Worm (Caenorhabditis elegans): ENCODE results near the gene penr-1.

penr-1 gene

ce11 chrV:5304366-5304765 lies 35.1 kb downstream of the penr-1 start:
- no peak for TF ChIP-seq nhr-179 (tag; optimal IDR thresholded peaks at IDR 0.05)
- no peak for TF ChIP-seq rcor-1 (GFP tag; IDR thresholded peaks at IDR 0.05)
- no peak for TF ChIP-seq madf-10 (tag; optimal IDR thresholded peaks at IDR 0.05)
- TF ChIP-seq F57C9.4 (tag; optimal IDR thresholded peaks at IDR 0.05): no peak
- no peak for TF ChIP-seq F49E8.2 (tag; optimal IDR thresholded peaks at IDR 0.05; ENCODE audit: insufficient read depth)
- no peak for TF ChIP-seq athp-1 (tag; optimal IDR thresholded peaks at IDR 0.05)
- TF ChIP-seq K11D2.4 (GFP tag; IDR thresholded peaks at IDR 0.05): no peak
- no peak for TF ChIP-seq repo-1 (tag; optimal IDR thresholded peaks at IDR 0.05)
- no peak for TF ChIP-seq unc-130 (GFP tag; optimal IDR thresholded peaks at IDR 0.05)
- TF ChIP-seq T26A5.8 (tag; optimal IDR thresholded peaks at IDR 0.05): no peak
- no peak for TF ChIP-seq madf-6 (GFP tag; IDR thresholded peaks at IDR 0.05)
- no peak for TF ChIP-seq F52B5.7 (tag; optimal IDR thresholded peaks at IDR 0.05)
- no peak for TF ChIP-seq him-1 (tag; optimal IDR thresholded peaks at IDR 0.05)
- TF ChIP-seq ceh-58 (GFP tag; IDR thresholded peaks at IDR 0.05): no peak

DNA sequence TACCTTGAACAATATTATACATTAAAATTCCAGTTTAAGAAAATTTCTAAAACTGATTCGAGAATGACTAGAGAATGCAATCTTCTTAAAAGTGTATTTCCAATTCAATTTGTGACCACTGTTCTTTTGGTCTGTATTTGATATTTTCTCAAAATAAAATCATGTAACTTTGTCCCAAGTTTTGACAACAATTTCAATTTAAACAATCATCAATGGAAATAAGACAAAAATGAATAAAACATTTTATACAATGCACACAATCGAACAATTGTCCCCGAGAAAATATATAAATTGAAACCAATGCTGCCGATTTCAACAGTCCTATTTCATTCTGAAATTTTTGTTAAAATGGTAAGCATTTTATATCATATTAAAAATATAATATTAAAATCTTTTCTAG lies 42.4 kb downstream of the penr-1 start, which contains the start of gene C10G8.4:
TSS of gene C10G8.4 (plus strand) at position 301 of the 400 bp plus-strand sequence.
- TF ChIP-seq ztf-28 (GFP tag; IDR thresholded peaks at IDR 0.05) (no peak), let-607 (tag; optimal IDR thresholded peaks at IDR 0.05) (no peak), athp-1 (tag; optimal IDR thresholded peaks at IDR 0.05) (no peak), rpc-1 (optimal IDR thresholded peaks at IDR 0.05) (no peak), rpc-1 (tag; optimal IDR thresholded peaks at IDR 0.05) (no peak), sptf-2 (GFP tag; optimal IDR thresholded peaks at IDR 0.05) (no peak), B0336.3 (GFP tag; IDR thresholded peaks at IDR 0.05) (no peak), snpc-1.1 (tag; optimal IDR thresholded peaks at IDR 0.05; ENCODE audit: insufficient read depth) (no peak), nfyb-1 (GFP tag; IDR thresholded peaks at IDR 0.05) (no peak), F23B12.7 (tag; optimal IDR thresholded peaks at IDR 0.05; ENCODE audit: insufficient read depth) (no peak), T26A5.8 (tag; optimal IDR thresholded peaks at IDR 0.05) (no peak), nfya-1 (tag; optimal IDR thresholded peaks at IDR 0.05; ENCODE audit: borderline replicate concordance, insufficient read depth) (no peak), mxl-1 (tag; optimal IDR thresholded peaks at IDR 0.05) (no peak)

DNA sequence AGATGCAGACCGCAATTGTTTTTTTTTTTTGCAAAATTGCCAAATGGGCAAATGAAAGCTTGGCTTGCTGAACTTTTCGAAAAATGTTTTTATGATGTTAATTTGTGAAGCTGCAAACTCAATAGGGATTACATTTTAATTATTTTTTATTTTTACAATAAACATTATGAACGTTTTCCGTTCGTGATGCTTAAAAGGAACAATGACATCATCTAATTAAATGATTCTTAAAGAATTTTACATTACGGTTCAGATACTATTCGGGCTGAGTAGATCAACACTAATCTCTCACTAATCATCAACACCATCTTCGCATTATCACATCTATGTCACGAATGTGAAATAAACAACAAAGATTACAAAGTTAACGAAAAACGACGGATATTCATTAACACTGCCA lies 43.2 kb downstream of the penr-1 start, which contains the start of gene C10G8.3:
TSS of gene C10G8.3 (plus strand) at position 301 of the 400 bp plus-strand sequence.
- TF ChIP-seq ets-4 (GFP tag; optimal IDR thresholded peaks at IDR 0.05) (no peak), madf-6 (GFP tag; IDR thresholded peaks at IDR 0.05) (no peak), lin-35 (GFP tag; optimal IDR thresholded peaks at IDR 0.05) (no peak), attf-6 (GFP tag; IDR thresholded peaks at IDR 0.05) (no peak), let-526 (GFP tag; IDR thresholded peaks at IDR 0.05) (no peak), T07F8.4 (tag; optimal IDR thresholded peaks at IDR 0.05) (no peak), die-1 (tag; optimal IDR thresholded peaks at IDR 0.05) (no peak), ceh-58 (GFP tag; IDR thresholded peaks at IDR 0.05) (no peak), ztf-25 (GFP tag; IDR thresholded peaks at IDR 0.05) (no peak), atf-7 (tag; optimal IDR thresholded peaks at IDR 0.05) (no peak), pha-4 (tag; optimal IDR thresholded peaks at IDR 0.05) (no peak), ztf-6 (GFP tag; IDR thresholded peaks at IDR 0.05) (no peak)

- no peak for TF ChIP-seq Y79H2A.3 (GFP tag; conservative IDR thresholded peaks at IDR 0.05)
- TF ChIP-seq zim-3 (tag; optimal IDR thresholded peaks at IDR 0.05): no peak
- TF ChIP-seq chd-7 (tag; optimal IDR thresholded peaks at IDR 0.05): no peak
- no peak for TF ChIP-seq nhr-179 (tag; optimal IDR thresholded peaks at IDR 0.05)
- TF ChIP-seq T07F8.4 (tag; optimal IDR thresholded peaks at IDR 0.05): no peak
- TF ChIP-seq snpc-1.1 (tag; optimal IDR thresholded peaks at IDR 0.05; ENCODE audit: insufficient read depth): no peak
- no peak for TF ChIP-seq ztf-28 (GFP tag; IDR thresholded peaks at IDR 0.05)
- TF ChIP-seq mes-4 (tag; optimal IDR thresholded peaks at IDR 0.05): no peak
- TF ChIP-seq ztf-22 (GFP tag; optimal IDR thresholded peaks at IDR 0.05): no peak
- TF ChIP-seq madf-6 (GFP tag; IDR thresholded peaks at IDR 0.05): no peak
- TF ChIP-seq unc-62 (GFP tag; optimal IDR thresholded peaks at IDR 0.05): no peak
- no peak for TF ChIP-seq ama-1 (optimal IDR thresholded peaks at IDR 0.05)
- TF ChIP-seq ama-1 (GFP tag; optimal IDR thresholded peaks at IDR 0.05): no peak
- TF ChIP-seq snpc-1.3 (tag; optimal IDR thresholded peaks at IDR 0.05; ENCODE audit: insufficient read depth): no peak
These were observed 44.8 kb downstream of the penr-1 start, which contains the start of gene C10G8.2 for ce11 chrV:5314104-5314503. C10G8.2 (plus strand) TSS chrV:5314404.
